Fruit fly (Drosophila melanogaster) whole organism, prepupa: Measurements from ENCODE around the gene Ns1.

Experiments used
- Blimp-1 ChIP-seq: fragments of 200-800 bp; sonication (Bioruptor generic); optimal IDR thresholded peaks from 3 replicates; lab custom pipeline; 2017; ENCODE audit warnings: missing biosample characterization, missing genetic modification characterization, mild to moderate bottlenecking, moderate library complexity, missing genetic modification reagents
- CG10631 ChIP-seq: fragments of 200-800 bp; sonication (Bioruptor generic); optimal IDR thresholded peaks from 2 replicates; lab custom pipeline; 2016; ENCODE audit warnings: missing biosample characterization, missing genetic modification characterization
- CG10669 ChIP-seq: fragments of 200-800 bp; sonication (Bioruptor generic); optimal IDR thresholded peaks from 3 replicates; lab custom pipeline; 2018; ENCODE audit warnings: missing biosample characterization, mild to moderate bottlenecking, missing genetic modification characterization, moderate library complexity
- CG11294 ChIP-seq: fragments of 200-800 bp; sonication (Bioruptor generic); IDR thresholded peaks from 2 replicates; pipeline ENCODE4 v1.3.6; 2022; ENCODE audit warnings: missing biosample characterization, missing genetic modification characterization
- CG11762 ChIP-seq: fragments of 200-800 bp; sonication (Bioruptor generic); optimal IDR thresholded peaks from 3 replicates; lab custom pipeline; 2016; ENCODE audit warnings: missing biosample characterization, missing genetic modification characterization; ENCODE audit not compliant: insufficient read depth
- CG11902 ChIP-seq: fragments of 200-800 bp; sonication (Bioruptor generic); optimal IDR thresholded peaks from 3 replicates; lab custom pipeline; 2016; ENCODE audit warnings: missing biosample characterization, missing genetic modification characterization
- CG15336 ChIP-seq: fragments of 200-800 bp; sonication (Bioruptor generic); IDR thresholded peaks from 2 replicates; pipeline ENCODE4 v1.3.6; 2022; ENCODE audit warnings: missing biosample characterization, missing genetic modification characterization
- CG16779 ChIP-seq: fragments of 200-800 bp; sonication (Bioruptor generic); optimal IDR thresholded peaks from 3 replicates; lab custom pipeline; 2017; ENCODE audit warnings: missing biosample characterization, mild to moderate bottlenecking, missing genetic modification characterization
- CG3032 ChIP-seq: fragments of 200-800 bp; optimal IDR thresholded peaks from 2 replicates; lab custom pipeline; 2019; ENCODE audit warnings: missing biosample characterization, mild to moderate bottlenecking, missing genetic modification characterization, moderate library complexity
- CG31627 ChIP-seq: fragments of 200-800 bp; sonication (Bioruptor generic); optimal IDR thresholded peaks from 3 replicates; lab custom pipeline; 2016; ENCODE audit warnings: missing biosample characterization, missing genetic modification characterization
- CG32006 ChIP-seq: fragments of 200-800 bp; sonication (Bioruptor generic); optimal IDR thresholded peaks from 3 replicates; lab custom pipeline; 2017; ENCODE audit warnings: missing biosample characterization, mild to moderate bottlenecking, missing genetic modification characterization
- CG34406 ChIP-seq: fragments of 200-800 bp; sonication (Bioruptor generic); optimal IDR thresholded peaks from 3 replicates; lab custom pipeline; 2016; ENCODE audit warnings: missing biosample characterization, missing genetic modification characterization
- CG4318 ChIP-seq: fragments of 200-800 bp; sonication (Bioruptor generic); optimal IDR thresholded peaks from 3 replicates; lab custom pipeline; 2017; ENCODE audit warnings: missing biosample characterization, mild to moderate bottlenecking, missing genetic modification characterization
- CG6276 ChIP-seq: fragments of 200-800 bp; sonication (Bioruptor generic); optimal IDR thresholded peaks from 2 replicates; lab custom pipeline; 2017; ENCODE audit warnings: missing biosample characterization, mild to moderate bottlenecking, missing genetic modification characterization
- CG6792 ChIP-seq: fragments of 200-800 bp; sonication (Bioruptor generic); optimal IDR thresholded peaks from 3 replicates; lab custom pipeline; 2016; ENCODE audit warnings: missing biosample characterization, missing genetic modification characterization
- CG6808 ChIP-seq: fragments of 200-800 bp; sonication (Bioruptor generic); optimal IDR thresholded peaks from 3 replicates; lab custom pipeline; 2017; ENCODE audit warnings: missing biosample characterization, missing genetic modification characterization, mild to moderate bottlenecking, moderate library complexity, missing genetic modification reagents
- CG6854 ChIP-seq: fragments of 200-800 bp; sonication (Bioruptor generic); optimal IDR thresholded peaks from 2 replicates; lab custom pipeline; 2017; ENCODE audit warnings: missing biosample characterization, mild to moderate bottlenecking, missing genetic modification characterization
- CG8119 ChIP-seq: fragments of 200-800 bp; sonication (Bioruptor generic); IDR thresholded peaks from 3 replicates; pipeline ENCODE4 v1.3.6; 2022; ENCODE audit warnings: missing biosample characterization, missing genetic modification characterization
- CG8319 ChIP-seq: fragments of 200-800 bp; sonication (Bioruptor generic); optimal IDR thresholded peaks from 3 replicates; lab custom pipeline; 2016; ENCODE audit warnings: missing biosample characterization, missing genetic modification characterization
- Eip75B ChIP-seq: fragments of 200-800 bp; sonication (Bioruptor generic); optimal IDR thresholded peaks from 3 replicates; lab custom pipeline; 2016; ENCODE audit warnings: missing biosample characterization, missing genetic modification characterization
- Eip93F ChIP-seq: fragments of 200-800 bp; sonication (Bioruptor generic); optimal IDR thresholded peaks from 2 replicates; lab custom pipeline; 2016; ENCODE audit warnings: missing biosample characterization, mild to moderate bottlenecking, missing genetic modification characterization
- Ets21C ChIP-seq: fragments of 200-800 bp; sonication (Bioruptor generic); optimal IDR thresholded peaks from 3 replicates; lab custom pipeline; 2016; ENCODE audit warnings: missing biosample characterization, missing genetic modification characterization
- Ets96B ChIP-seq: fragments of 200-800 bp; optimal IDR thresholded peaks from 2 replicates; lab custom pipeline; 2019; ENCODE audit warnings: missing biosample characterization, mild to moderate bottlenecking, missing genetic modification characterization, moderate library complexity
- Gug ChIP-seq: fragments of 200-800 bp; sonication (Bioruptor generic); IDR thresholded peaks from 2 replicates; pipeline ENCODE4 v1.3.6; 2022; ENCODE audit warnings: missing biosample characterization, missing genetic modification characterization
- Hr38 ChIP-seq: sonication (Bioruptor generic); optimal IDR thresholded peaks from 2 replicates; lab custom pipeline; 2016; ENCODE audit warnings: missing biosample characterization, missing genetic modification characterization
- Hr39 ChIP-seq: fragments of 200-800 bp; sonication (Bioruptor generic); optimal IDR thresholded peaks from 2 replicates; lab custom pipeline; 2016; ENCODE audit warnings: missing biosample characterization, missing genetic modification characterization
- Hr4 ChIP-seq: fragments of 200-800 bp; sonication (Bioruptor generic); optimal IDR thresholded peaks from 3 replicates; lab custom pipeline; 2016; ENCODE audit warnings: missing biosample characterization, missing genetic modification characterization
- Lpt ChIP-seq: fragments of 200-800 bp; sonication (Bioruptor generic); optimal IDR thresholded peaks from 3 replicates; lab custom pipeline; 2016; ENCODE audit warnings: missing biosample characterization, missing genetic modification characterization
- OdsH ChIP-seq: fragments of 200-800 bp; sonication (Bioruptor generic); optimal IDR thresholded peaks from 3 replicates; lab custom pipeline; 2016; ENCODE audit warnings: missing biosample characterization, missing genetic modification characterization
- Smox ChIP-seq: fragments of 200-800 bp; sonication (Bioruptor generic); optimal IDR thresholded peaks from 3 replicates; lab custom pipeline; 2016; ENCODE audit warnings: missing biosample characterization, missing genetic modification characterization
- Sox15 ChIP-seq: fragments of 200-800 bp; sonication (Bioruptor generic); optimal IDR thresholded peaks from 3 replicates; lab custom pipeline; 2016; ENCODE audit warnings: missing biosample characterization, missing genetic modification characterization
- acj6 ChIP-seq: fragments of 200-800 bp; sonication (Bioruptor generic); optimal IDR thresholded peaks from 3 replicates; lab custom pipeline; 2016; ENCODE audit warnings: missing biosample characterization, missing genetic modification characterization
- cyc ChIP-seq: fragments of 200-800 bp; sonication (Bioruptor generic); optimal IDR thresholded peaks from 3 replicates; lab custom pipeline; 2016; ENCODE audit warnings: missing biosample characterization, missing genetic modification characterization
- dac ChIP-seq: fragments of 200-800 bp; sonication (Bioruptor generic); optimal IDR thresholded peaks from 2 replicates; lab custom pipeline; 2017; ENCODE audit warnings: missing biosample characterization, mild to moderate bottlenecking, missing genetic modification characterization
- dsx ChIP-seq: fragments of 200-800 bp; optimal IDR thresholded peaks from 3 replicates; lab custom pipeline; 2019; ENCODE audit warnings: missing biosample characterization, mild to moderate bottlenecking, missing genetic modification characterization, moderate library complexity; ENCODE audit not compliant: poor library complexity, severe bottlenecking
- eg ChIP-seq: fragments of 200-800 bp; sonication (Bioruptor generic); IDR thresholded peaks from 3 replicates; pipeline ENCODE4 v1.3.6; 2022; ENCODE audit warnings: missing biosample characterization, missing genetic modification characterization
- esn ChIP-seq: fragments of 200-800 bp; sonication (Bioruptor generic); optimal IDR thresholded peaks from 2 replicates; lab custom pipeline; 2016; ENCODE audit warnings: missing biosample characterization, mild to moderate bottlenecking, missing genetic modification characterization, moderate library complexity
- fd59A ChIP-seq: fragments of 200-800 bp; sonication (Bioruptor generic); optimal IDR thresholded peaks from 2 replicates; lab custom pipeline; 2017; ENCODE audit warnings: missing biosample characterization, mild to moderate bottlenecking, missing genetic modification characterization, missing genetic modification reagents
- fd85E ChIP-seq: fragments of 200-800 bp; sonication (Bioruptor generic); optimal IDR thresholded peaks from 3 replicates; lab custom pipeline; 2016; ENCODE audit warnings: missing biosample characterization, missing genetic modification characterization
- fkh ChIP-seq: fragments of 200-800 bp; sonication (Bioruptor generic); optimal IDR thresholded peaks from 3 replicates; lab custom pipeline; 2017; ENCODE audit warnings: missing biosample characterization, mild to moderate bottlenecking, missing genetic modification characterization, moderate library complexity
- lz ChIP-seq: fragments of 200-800 bp; sonication (Bioruptor generic); optimal IDR thresholded peaks from 3 replicates; lab custom pipeline; 2016; ENCODE audit warnings: missing biosample characterization, missing genetic modification characterization
- pdm3 ChIP-seq: fragments of 200-800 bp; sonication (Bioruptor generic); optimal IDR thresholded peaks from 3 replicates; lab custom pipeline; 2016; ENCODE audit warnings: missing biosample characterization, missing genetic modification characterization
- salr ChIP-seq, 2 experiments: fragments of 200-800 bp; sonication (Bioruptor generic); optimal IDR thresholded peaks; 3 replicates each; lab custom pipeline; 2016 to 2018; ENCODE audit warnings: missing biosample characterization in 2 of 2, missing genetic modification characterization in 2 of 2, mild to moderate bottlenecking in 1 of 2
- ss ChIP-seq, 2 experiments: fragments of 200-800 bp; sonication (Bioruptor generic); optimal IDR thresholded peaks; 2 replicates in 1 of 2; 3 replicates in 1 of 2; lab custom pipeline; 2017 to 2018; ENCODE audit warnings: mild to moderate bottlenecking in 2 of 2, missing biosample characterization in 2 of 2, missing genetic modification characterization in 2 of 2, moderate library complexity in 1 of 2
- topi ChIP-seq: fragments of 200-800 bp; sonication (Bioruptor generic); optimal IDR thresholded peaks from 3 replicates; lab custom pipeline; 2016; ENCODE audit warnings: missing biosample characterization, missing genetic modification characterization
- vri ChIP-seq: fragments of 200-800 bp; sonication (Bioruptor generic); optimal IDR thresholded peaks from 3 replicates; lab custom pipeline; 2016; ENCODE audit warnings: missing biosample characterization, mild to moderate bottlenecking, missing genetic modification characterization

Ns1 gene

dm6 chr3R:17081359-17081935 is 9.0 kb upstream of the Ns1 start (continued):
- peak; percentile 92 for TF ChIP-seq CG8119 (GFP tag; lab: Robert Waterston, UW)
- peak; percentile 49 for TF ChIP-seq dac (GFP tag; lab: Kevin White, UChicago)
- no peak for TF ChIP-seq CG10669 (GFP tag; lab: Kevin White, UChicago)
- peak; percentile 92 for TF ChIP-seq CG15336 (GFP tag; lab: Robert Waterston, UW)
- TF ChIP-seq Ets96B (tag; lab: Kevin White, UChicago) = peak; percentile 80
- TF ChIP-seq dsx (GFP tag; lab: Kevin White, UChicago) = peak; percentile 75
- TF ChIP-seq CG10631 (GFP tag; lab: Kevin White, UChicago) = no peak
- peak; percentile 74 for TF ChIP-seq acj6 (GFP tag; lab: Kevin White, UChicago)
- no peak for TF ChIP-seq Eip93F (GFP tag; lab: Kevin White, UChicago)
- TF ChIP-seq CG6854 = no peak
- no peak for TF ChIP-seq CG8319 (GFP tag; lab: Kevin White, UChicago)
- TF ChIP-seq CG31627 = no peak
- no peak for TF ChIP-seq Sox15 (GFP tag; lab: Kevin White, UChicago)
- peak; percentile 92 for TF ChIP-seq Hr4
- TF ChIP-seq fd59A (GFP tag; lab: Kevin White, UChicago) = peak; percentile 65
- peak; percentile 78 for TF ChIP-seq CG11294 (GFP tag; lab: Robert Waterston, UW)
- peak; percentile 85 for TF ChIP-seq Gug (GFP tag; lab: Robert Waterston, UW)
- TF ChIP-seq topi (GFP tag; lab: Kevin White, UChicago) = no peak
- peak; percentile 82 for TF ChIP-seq Lpt (GFP tag; lab: Kevin White, UChicago)
- peak; percentile 62 for TF ChIP-seq Eip75B (GFP tag; lab: Kevin White, UChicago)
- TF ChIP-seq CG6276 (GFP tag; lab: Kevin White, UChicago) = no peak
- TF ChIP-seq fd85E (GFP tag; lab: Kevin White, UChicago) = no peak
- peak; percentile 41 for TF ChIP-seq CG6792 (GFP tag; lab: Kevin White, UChicago)
- no peak for TF ChIP-seq pdm3 (GFP tag; lab: Kevin White, UChicago)
- TF ChIP-seq Smox (GFP tag; lab: Kevin White, UChicago) = no peak
- TF ChIP-seq CG6808 (GFP tag; lab: Kevin White, UChicago) = peak; percentile 73
- no peak for TF ChIP-seq vri (GFP tag; lab: Kevin White, UChicago)
- TF ChIP-seq eg (GFP tag; lab: Robert Waterston, UW) = peak; percentile 81
- TF ChIP-seq esn (GFP tag; lab: Kevin White, UChicago) = peak; percentile 53
- peak; percentile 30 for TF ChIP-seq lz (GFP tag; lab: Kevin White, UChicago)
- peak; percentile 84 for TF ChIP-seq CG3032 (tag; lab: Kevin White, UChicago)
- no peak for TF ChIP-seq CG16779 (tag; lab: Kevin White, UChicago)
- no peak for TF ChIP-seq Blimp-1 (GFP tag; lab: Kevin White, UChicago)
- TF ChIP-seq Ets21C = no peak

- TF ChIP-seq Eip93F (GFP tag; lab: Kevin White, UChicago) (peak; percentile 93), Hr4 (peak; percentile 98), Hr39 (GFP tag; lab: Kevin White, UChicago) (peak; percentile 94), CG11762 (GFP tag; lab: Kevin White, UChicago) (peak; percentile 99), Ets21C (peak; percentile 91), OdsH (GFP tag; lab: Kevin White, UChicago) (peak; percentile 98), fkh (GFP tag; lab: Kevin White, UChicago) (peak; percentile 67), Smox (GFP tag; lab: Kevin White, UChicago) (peak; percentile 97), Eip75B (GFP tag; lab: Kevin White, UChicago) (peak; percentile 98), CG32006 (peak; percentile 99), CG4318 (GFP tag; lab: Kevin White, UChicago) (peak; percentile 95), fd85E (GFP tag; lab: Kevin White, UChicago) (peak; percentile 94), CG6808 (GFP tag; lab: Kevin White, UChicago) (peak; percentile 98), Blimp-1 (GFP tag; lab: Kevin White, UChicago) (peak; percentile 88), lz (GFP tag; lab: Kevin White, UChicago) (peak; percentile 97), CG10669 (GFP tag; lab: Kevin White, UChicago) (peak; percentile 97), eg (GFP tag; lab: Robert Waterston, UW) (peak; percentile 96), salr (GFP tag; optimal IDR thresholded peaks at IDR 0.05; lab: Kevin White, UChicago) (peak; percentile 86 to 99), Sox15 (GFP tag; lab: Kevin White, UChicago) (peak; percentile 94), cyc (GFP tag; lab: Kevin White, UChicago) (peak; percentile 94), CG11902 (GFP tag; lab: Kevin White, UChicago) (peak; percentile 91), CG34406 (GFP tag; lab: Kevin White, UChicago) (peak; percentile 98), ss (GFP tag; optimal IDR thresholded peaks at IDR 0.05; lab: Kevin White, UChicago) (peak; percentile 95 to 97), CG6276 (GFP tag; lab: Kevin White, UChicago) (peak; percentile 99), Hr38 (GFP tag; lab: Kevin White, UChicago) (peak; percentile 48)
Observed at dm6 chr3R:17080666-17081358, 8.3 kb upstream of the Ns1 start.
